Fruit fly (Drosophila melanogaster): Measurements from ENCODE around the gene IP3K2.
A peak's percentile ranks its signal among the peaks of the same experiment; 100 is the strongest.

Gene IP3K2

dm6 chrX:13274429-13275095, 28.9 kb upstream of the IP3K2 start (continued):
- peak; percentile 53 for TF ChIP-seq CG1233 (GFP tag; optimal IDR thresholded peaks at IDR 0.05)
- peak in 1 of 2 experiments; percentile 76 for TF ChIP-seq bsh (GFP tag; optimal IDR thresholded peaks at IDR 0.05)
- TF ChIP-seq Lhr (GFP tag; optimal IDR thresholded peaks at IDR 0.05), result no peak
- no peak for TF ChIP-seq CG8478 (optimal IDR thresholded peaks at IDR 0.05)
- TF ChIP-seq HLH54F (GFP tag; optimal IDR thresholded peaks at IDR 0.05), result peak; percentile 11
- TF ChIP-seq slou (GFP tag; optimal IDR thresholded peaks at IDR 0.05), result no peak
- no peak for TF ChIP-seq gcm2 (GFP tag; optimal IDR thresholded peaks at IDR 0.05)
- TF ChIP-seq insv (GFP tag; optimal IDR thresholded peaks at IDR 0.05), result no peak
- no peak for TF ChIP-seq trh (GFP tag; optimal IDR thresholded peaks at IDR 0.05)
- peak; percentile 45 for TF ChIP-seq CG5180 (GFP tag; optimal IDR thresholded peaks at IDR 0.05)
- peak; percentile 30; the same call in 1 of the 3 replicates for TF ChIP-seq Dbx (GFP tag; IDR thresholded peaks at IDR 0.05)
- TF ChIP-seq H2.0 (GFP tag; IDR thresholded peaks at IDR 0.05), result no peak
- TF ChIP-seq tll (GFP tag; optimal IDR thresholded peaks at IDR 0.05), result no peak
- peak; percentile 79 for TF ChIP-seq dmrt99B (tag; optimal IDR thresholded peaks at IDR 0.05)
- peak; percentile 37 for TF ChIP-seq wor (GFP tag; IDR thresholded peaks at IDR 0.05)
- no peak for TF ChIP-seq Dll (GFP tag; IDR thresholded peaks at IDR 0.05; ENCODE audit: partially characterized antibody)
- TF ChIP-seq pzg (GFP tag; optimal IDR thresholded peaks at IDR 0.05), result no peak
- TF ChIP-seq Dip3 (GFP tag; optimal IDR thresholded peaks at IDR 0.05), result no peak
- peak; percentile 37; the same call in 1 of the 3 replicates for TF ChIP-seq CG34422 (GFP tag; IDR thresholded peaks at IDR 0.05)
- TF ChIP-seq pita (GFP tag; optimal IDR thresholded peaks at IDR 0.05), result no peak
- no peak for TF ChIP-seq Hey (tag; optimal IDR thresholded peaks at IDR 0.05)
- TF ChIP-seq inv (GFP tag; IDR thresholded peaks at IDR 0.05; ENCODE audit: partially characterized antibody), result no peak
- TF ChIP-seq CG6175 (GFP tag; IDR thresholded peaks at IDR 0.05), result no peak
- TF ChIP-seq crol (GFP tag; IDR thresholded peaks at IDR 0.05), result no peak
- TF ChIP-seq CG12391 (tag; optimal IDR thresholded peaks at IDR 0.05), result peak; percentile 76
- no peak for TF ChIP-seq BEAF-32 (GFP tag; optimal IDR thresholded peaks at IDR 0.05)
- TF ChIP-seq ERR (GFP tag; optimal IDR thresholded peaks at IDR 0.05), result no peak
- TF ChIP-seq CG17328 (GFP tag; IDR thresholded peaks at IDR 0.05), result peak; percentile 50; the same call in 1 of the 2 replicates
- TF ChIP-seq CG9215 (GFP tag; IDR thresholded peaks at IDR 0.05), result peak; percentile 40
- no peak for TF ChIP-seq CG10274 (GFP tag; optimal IDR thresholded peaks at IDR 0.05)
- TF ChIP-seq Ravus (GFP tag; IDR thresholded peaks at IDR 0.05), result no peak
- no peak for TF ChIP-seq jing (GFP tag; optimal IDR thresholded peaks at IDR 0.05)
- peak; percentile 79 for TF ChIP-seq CG15601 (tag; optimal IDR thresholded peaks at IDR 0.05)
- 0 out of 2 replicates have a peak, but pooled peaks have one; percentile 18 for TF ChIP-seq CG10366 (GFP tag; IDR thresholded peaks at IDR 0.05)
- peak; percentile 67 for TF ChIP-seq CG30403 (GFP tag; optimal IDR thresholded peaks at IDR 0.05)
- TF ChIP-seq CG13894 (tag; optimal IDR thresholded peaks at IDR 0.05), result no peak
- TF ChIP-seq mirr (GFP tag; optimal IDR thresholded peaks at IDR 0.05), result no peak
- no peak for TF ChIP-seq chm (GFP tag; IDR thresholded peaks at IDR 0.05)
- TF ChIP-seq CG7963 (GFP tag; IDR thresholded peaks at IDR 0.05; ENCODE audit: partially characterized antibody), result no peak
- TF ChIP-seq CG6272 (GFP tag; IDR thresholded peaks at IDR 0.05), result no peak
- TF ChIP-seq CG3407 (GFP tag; optimal IDR thresholded peaks at IDR 0.05), result peak; percentile 45
- TF ChIP-seq ewg (GFP tag; optimal IDR thresholded peaks at IDR 0.05), result peak; percentile 7
- TF ChIP-seq fu2 (GFP tag; optimal IDR thresholded peaks at IDR 0.05), result no peak
- peak; percentile 78 for TF ChIP-seq CG11504 (tag; optimal IDR thresholded peaks at IDR 0.05)
- TF ChIP-seq Nf-YA (GFP tag; IDR thresholded peaks at IDR 0.05), result no peak
- no peak for TF ChIP-seq Lpt (GFP tag; optimal IDR thresholded peaks at IDR 0.05)
- TF ChIP-seq tx (GFP tag; optimal IDR thresholded peaks at IDR 0.05), result no peak
- no peak for TF ChIP-seq Hand (GFP tag; optimal IDR thresholded peaks at IDR 0.05)
- TF ChIP-seq lilli (GFP tag; optimal IDR thresholded peaks at IDR 0.05), result no peak
- TF ChIP-seq lbe (GFP tag; optimal IDR thresholded peaks at IDR 0.05), result no peak

Measured in whole organism, embryonic.